Worm (Caenorhabditis elegans) whole organism, L3 larva: ENCODE data around the gene svh-1.

ENCODE experiments used
- R02D3.7 ChIP-seq: fragments of 150-350 bp; optimal IDR thresholded peaks from 2 replicates; lab custom pipeline; 2014; ENCODE audit warnings: missing biosample characterization, missing genetic modification characterization
- aly-2 ChIP-seq: fragments of 150-350 bp; optimal IDR thresholded peaks from 2 replicates; lab custom pipeline; 2014; ENCODE audit warnings: missing biosample characterization, missing genetic modification characterization
- ama-1 ChIP-seq: fragments of 150-350 bp; optimal IDR thresholded peaks from 2 replicates; lab custom pipeline; 2018
- ceh-16 ChIP-seq: sonication (generic microtip); optimal IDR thresholded peaks from 2 replicates; lab custom pipeline; 2017; ENCODE audit warnings: missing biosample characterization, missing genetic modification characterization
- ceh-28 ChIP-seq: fragments of 150-350 bp; optimal IDR thresholded peaks from 2 replicates; lab custom pipeline; 2014; ENCODE audit warnings: missing biosample characterization, missing genetic modification reagents, missing genetic modification characterization
- ceh-82 ChIP-seq: fragments of 150-350 bp; optimal IDR thresholded peaks from 2 replicates; lab custom pipeline; 2014; ENCODE audit warnings: missing biosample characterization, missing genetic modification characterization
- ceh-9 ChIP-seq: sonication (generic microtip); optimal IDR thresholded peaks from 2 replicates; lab custom pipeline; 2018; ENCODE audit warnings: missing biosample characterization, missing genetic modification characterization
- daf-12 ChIP-seq: fragments of 150-350 bp; optimal IDR thresholded peaks from 2 replicates; lab custom pipeline; 2014; ENCODE audit warnings: missing biosample characterization, missing genetic modification reagents, missing genetic modification characterization
- egl-27 ChIP-seq: sonication (generic microtip); optimal IDR thresholded peaks from 4 replicates; lab custom pipeline; 2017; ENCODE audit warnings: missing biosample characterization, missing genetic modification reagents, missing genetic modification characterization
- elt-1 ChIP-seq: fragments of 150-350 bp; optimal IDR thresholded peaks from 2 replicates; lab custom pipeline; 2014; ENCODE audit warnings: missing biosample characterization, missing genetic modification characterization
- elt-2 ChIP-seq: sonication (generic microtip); optimal IDR thresholded peaks from 2 replicates; lab custom pipeline; 2016; ENCODE audit warnings: missing genetic modification reagents, mild to moderate bottlenecking, missing genetic modification characterization, missing compliant biosample characterization
- elt-3 ChIP-seq, 3 experiments: fragments of 150-350 bp in 1 of 3; sonication (generic microtip) in 2 of 3; optimal IDR thresholded peaks; 2 replicates in 2 of 3; 4 replicates in 1 of 3; lab custom pipeline; 2014 to 2017; ENCODE audit warnings: missing biosample characterization in 3 of 3, missing genetic modification characterization in 3 of 3
- hmg-11 ChIP-seq: sonication (generic microtip); optimal IDR thresholded peaks from 2 replicates; lab custom pipeline; 2016; ENCODE audit warnings: missing genetic modification characterization, missing compliant biosample characterization
- jun-1 ChIP-seq: fragments of 150-350 bp; optimal IDR thresholded peaks from 2 replicates; lab custom pipeline; 2014; ENCODE audit warnings: missing biosample characterization, missing genetic modification reagents, missing genetic modification characterization
- lin-39 ChIP-seq: fragments of 150-350 bp; optimal IDR thresholded peaks from 2 replicates; lab custom pipeline; 2018; ENCODE audit warnings: missing biosample characterization, missing genetic modification reagents, missing genetic modification characterization
- lsy-12 ChIP-seq: sonication (generic microtip); optimal IDR thresholded peaks from 2 replicates; lab custom pipeline; 2016; ENCODE audit warnings: mild to moderate bottlenecking, missing genetic modification characterization, missing compliant biosample characterization
- mdl-1 ChIP-seq: fragments of 150-350 bp; optimal IDR thresholded peaks from 2 replicates; lab custom pipeline; 2014; ENCODE audit warnings: missing biosample characterization, missing genetic modification characterization
- nfya-1 ChIP-seq: sonication (generic microtip); optimal IDR thresholded peaks from 2 replicates; lab custom pipeline; 2017; ENCODE audit warnings: missing genetic modification characterization, mild to moderate bottlenecking, missing compliant biosample characterization, antibody characterized with exemption, moderate library complexity; ENCODE audit not compliant: insufficient read depth
- nhr-12 ChIP-seq: fragments of 150-350 bp; optimal IDR thresholded peaks from 2 replicates; lab custom pipeline; 2014; ENCODE audit warnings: missing biosample characterization, missing genetic modification characterization
- nhr-23 ChIP-seq: fragments of 150-350 bp; optimal IDR thresholded peaks from 2 replicates; lab custom pipeline; 2014; ENCODE audit warnings: missing biosample characterization, missing genetic modification reagents, missing genetic modification characterization
- nhr-25 ChIP-seq: sonication (generic microtip); optimal IDR thresholded peaks from 2 replicates; lab custom pipeline; 2017; ENCODE audit warnings: missing biosample characterization, missing genetic modification characterization
- nhr-28 ChIP-seq: fragments of 150-350 bp; optimal IDR thresholded peaks from 2 replicates; lab custom pipeline; 2014; ENCODE audit warnings: missing biosample characterization, missing genetic modification characterization
- nhr-43 ChIP-seq: sonication (generic microtip); optimal IDR thresholded peaks from 2 replicates; lab custom pipeline; 2016; ENCODE audit warnings: mild to moderate bottlenecking, missing genetic modification characterization, missing compliant biosample characterization; ENCODE audit not compliant: poor library complexity, severe bottlenecking
- nhr-76 ChIP-seq: fragments of 150-350 bp; sonication (generic microtip); optimal IDR thresholded peaks from 5 replicates; lab custom pipeline; 2014; ENCODE audit warnings: missing biosample characterization, missing genetic modification characterization
- nhr-77 ChIP-seq: fragments of 150-350 bp; optimal IDR thresholded peaks from 2 replicates; lab custom pipeline; 2014; ENCODE audit warnings: missing biosample characterization, missing genetic modification characterization
- pqm-1 ChIP-seq: fragments of 150-350 bp; optimal IDR thresholded peaks from 2 replicates; lab custom pipeline; 2017; ENCODE audit warnings: missing biosample characterization, missing genetic modification characterization, inconsistent platforms
- sea-2 ChIP-seq: fragments of 150-350 bp; sonication (generic microtip); optimal IDR thresholded peaks from 4 replicates; lab custom pipeline; 2014; ENCODE audit warnings: missing biosample characterization, missing genetic modification reagents, missing genetic modification characterization
- unc-39 ChIP-seq: sonication (generic microtip); optimal IDR thresholded peaks from 4 replicates; lab custom pipeline; 2017; ENCODE audit warnings: missing biosample characterization, missing genetic modification characterization
- unc-62 ChIP-seq: fragments of 150-350 bp; sonication (generic microtip); optimal IDR thresholded peaks from 4 replicates; lab custom pipeline; 2014; ENCODE audit warnings: missing biosample characterization, missing genetic modification reagents, missing genetic modification characterization
- zag-1 ChIP-seq: fragments of 150-350 bp; optimal IDR thresholded peaks from 2 replicates; lab custom pipeline; 2014; ENCODE audit warnings: missing biosample characterization, missing genetic modification characterization
- ztf-11 ChIP-seq: fragments of 150-350 bp; optimal IDR thresholded peaks from 2 replicates; lab custom pipeline; 2014; ENCODE audit warnings: missing biosample characterization, missing genetic modification characterization
- ztf-4 ChIP-seq: fragments of 150-350 bp; optimal IDR thresholded peaks from 2 replicates; lab custom pipeline; 2014; ENCODE audit warnings: missing biosample characterization, missing genetic modification characterization

svh-1 gene

ce11 chrIV:8254193-8254592 lies 47.8 kb downstream of the svh-1 start:
- TF ChIP-seq lin-39: no peak
- no peak for TF ChIP-seq ama-1 (lab: Kevin White, UChicago)
- TF ChIP-seq R02D3.7: no peak
- TF ChIP-seq ceh-82: no peak
- peak; percentile 62 for TF ChIP-seq nhr-23 (tag; lab: Kevin White, UChicago)
- peak; percentile 82 for TF ChIP-seq elt-1 (tag; lab: Kevin White, UChicago)
- no peak for TF ChIP-seq lsy-12 (tag; lab: Kevin White, UChicago)
- TF ChIP-seq nhr-76 (tag; lab: Kevin White, UChicago): no peak
- peak; percentile 0 for TF ChIP-seq nhr-43 (tag; lab: Kevin White, UChicago)
- TF ChIP-seq, all 47 proteins: peak for 3

- TF ChIP-seq sea-2 (GFP tag; lab: Kevin White, UChicago) (no peak), nhr-43 (tag; lab: Kevin White, UChicago) (no peak), pqm-1 (tag; lab: Kevin White, UChicago) (peak; percentile 44), nhr-25 (tag; lab: Kevin White, UChicago) (no peak), nhr-23 (tag; lab: Kevin White, UChicago) (peak; percentile 12), nfya-1 (tag; lab: Kevin White, UChicago) (no peak), elt-2 (tag; lab: Kevin White, UChicago) (peak; percentile 41), elt-1 (tag; lab: Kevin White, UChicago) (peak; percentile 67)
- TF ChIP-seq, all 47 proteins: peak for 4
Observed at ce11 chrIV:8255221-8255620, 48.8 kb downstream of the svh-1 start.

- TF ChIP-seq jun-1 (no peak), ceh-9 (tag; lab: Kevin White, UChicago) (no peak), elt-2 (tag; lab: Kevin White, UChicago) (no peak), mdl-1 (no peak), nhr-25 (tag; lab: Kevin White, UChicago) (no peak), zag-1 (no peak), nhr-12 (no peak), ztf-4 (no peak), egl-27 (tag; lab: Kevin White, UChicago) (no peak), lsy-12 (tag; lab: Kevin White, UChicago) (no peak), ceh-16 (tag; lab: Kevin White, UChicago) (no peak), sea-2 (GFP tag; lab: Kevin White, UChicago) (no peak), nhr-43 (tag; lab: Kevin White, UChicago) (no peak), unc-39 (tag; lab: Kevin White, UChicago) (no peak)
Observed at ce11 chrIV:8259904-8260303, 53.5 kb downstream of the svh-1 start, which contains the start of gene K07H8.7. TSS of gene K07H8.7 (minus strand) at chrIV:8260004.

- TF ChIP-seq ceh-16 (tag; lab: Kevin White, UChicago) (no peak), nhr-23 (tag; lab: Kevin White, UChicago) (no peak), lsy-12 (tag; lab: Kevin White, UChicago) (no peak), nhr-28 (tag; lab: Kevin White, UChicago) (no peak), unc-62 (GFP tag; lab: Kevin White, UChicago) (no peak), aly-2 (tag; lab: Kevin White, UChicago) (no peak), R02D3.7 (no peak), ztf-11 (no peak), nhr-77 (no peak), ceh-82 (no peak), nhr-43 (tag; lab: Kevin White, UChicago) (no peak)
Observed at ce11 chrIV:8260848-8261638, 54.6 kb downstream of the svh-1 start, which contains the start of gene vit-6. TSS of gene vit-6 (plus strand) at chrIV:8261157.

- no peak for TF ChIP-seq ama-1 (lab: Kevin White, UChicago)
- TF ChIP-seq elt-3 (tag; optimal IDR thresholded peaks at IDR 0.05; lab: Kevin White, UChicago): no peak
- TF ChIP-seq R02D3.7: no peak
- no peak for TF ChIP-seq nhr-12
- TF ChIP-seq elt-1 (tag; lab: Kevin White, UChicago): no peak
- no peak for TF ChIP-seq lin-39
- TF ChIP-seq ceh-28 (tag; lab: Kevin White, UChicago): no peak
- no peak for TF ChIP-seq hmg-11 (tag; lab: Kevin White, UChicago)
- no peak for TF ChIP-seq daf-12 (tag; lab: Kevin White, UChicago)
Observed at ce11 chrIV:8262671-8263070, 56.3 kb downstream of the svh-1 start.
